Worm (Caenorhabditis elegans) whole organism, young adult: ENCODE measurements around the gene F14D2.14.

Experiments used
- F33H1.4 ChIP-seq: fragments of 200-800 bp; sonication (Bioruptor generic); IDR thresholded peaks from 2 replicates; pipeline ENCODE4 v1.3.6; 2022; ENCODE audit warnings: missing genetic modification reagents, missing genetic modification characterization, missing compliant biosample characterization
- Y53G8AR.9 ChIP-seq: fragments of 200-800 bp; sonication (Bioruptor generic); conservative IDR thresholded peaks from 2 replicates; pipeline ENCODE4 v1.3.6; 2022; ENCODE audit warnings: missing genetic modification reagents, missing genetic modification characterization, missing compliant biosample characterization
- ceh-79 ChIP-seq: sonication (generic microtip); optimal IDR thresholded peaks from 2 replicates; lab custom pipeline; 2017; ENCODE audit warnings: mild to moderate bottlenecking, missing genetic modification characterization, missing compliant biosample characterization
- hsf-1 ChIP-seq: fragments of 200-800 bp; sonication (Bioruptor generic); IDR thresholded peaks from 2 replicates; pipeline ENCODE4 v1.3.6; 2022; ENCODE audit warnings: missing genetic modification reagents, missing genetic modification characterization, missing compliant biosample characterization
- lin-54 ChIP-seq: fragments of 200-800 bp; sonication (Bioruptor generic); optimal IDR thresholded peaks from 2 replicates; lab custom pipeline; 2018; ENCODE audit warnings: mild to moderate bottlenecking, missing genetic modification characterization, missing compliant biosample characterization
- mes-4 ChIP-seq: sonication (generic microtip); optimal IDR thresholded peaks from 2 replicates; lab custom pipeline; 2016; ENCODE audit warnings: missing genotype, missing genetic modification characterization, missing compliant biosample characterization
- sea-2 ChIP-seq: fragments of 200-800 bp; sonication (Bioruptor generic); IDR thresholded peaks from 2 replicates; pipeline ENCODE4 v1.3.6; 2022; ENCODE audit warnings: missing genetic modification characterization, missing compliant biosample characterization

DNA sequence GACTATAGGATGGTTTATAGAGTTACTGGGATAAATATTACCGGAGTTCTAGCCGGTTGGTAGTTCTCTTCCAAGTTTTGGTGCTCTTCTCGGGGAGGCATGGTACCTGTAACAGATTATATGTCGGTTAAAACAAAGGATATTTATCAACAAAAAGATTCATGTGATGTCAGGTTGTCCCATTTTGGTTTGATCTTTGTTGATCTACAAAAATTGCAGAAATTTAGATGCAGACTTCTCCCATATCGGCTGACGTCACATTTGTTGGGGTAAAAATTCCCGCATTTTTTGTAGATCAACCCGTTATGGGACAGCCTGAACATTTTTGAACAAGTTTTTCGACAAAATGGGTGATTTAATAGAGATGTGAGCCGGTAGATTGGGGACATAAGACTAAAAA is 20.3 kb upstream of the F14D2.14 start, which contains the start of gene Y49F6C.7:
- TF ChIP-seq sea-2 (no peak), ceh-79 (no peak), Y53G8AR.9 (no peak), hsf-1 (GFP tag; lab: Robert Waterston, UW) (no peak), mes-4 (tag; lab: Kevin White, UChicago) (no peak), F33H1.4 (no peak), lin-54 (GFP tag; lab: Kevin White, UChicago) (no peak)
